Worm (Caenorhabditis elegans): ENCODE data around the gene clp-9.

clp-9 gene

DNA sequence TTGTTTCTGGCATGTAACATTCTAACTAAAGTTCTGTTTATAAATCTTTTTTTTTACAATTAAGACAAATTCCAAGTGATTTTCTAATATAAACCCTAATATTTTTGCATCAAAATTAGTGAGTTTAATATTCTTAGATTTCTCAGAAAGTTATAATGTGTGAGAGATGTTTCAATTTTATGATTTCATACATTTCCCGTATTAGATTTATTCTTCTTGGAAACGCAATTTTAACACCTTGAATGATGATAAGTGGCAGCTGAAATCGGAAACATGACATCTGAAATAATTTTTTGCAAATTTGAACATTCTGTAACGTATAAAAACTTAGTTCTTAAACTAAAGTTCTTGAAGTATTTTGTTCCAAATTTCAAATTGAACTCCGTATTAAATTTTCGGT lies 15.4 kb upstream of the clp-9 start:
- no peak for TF ChIP-seq unc-62 (GFP tag; optimal IDR thresholded peaks at IDR 0.05)

DNA sequence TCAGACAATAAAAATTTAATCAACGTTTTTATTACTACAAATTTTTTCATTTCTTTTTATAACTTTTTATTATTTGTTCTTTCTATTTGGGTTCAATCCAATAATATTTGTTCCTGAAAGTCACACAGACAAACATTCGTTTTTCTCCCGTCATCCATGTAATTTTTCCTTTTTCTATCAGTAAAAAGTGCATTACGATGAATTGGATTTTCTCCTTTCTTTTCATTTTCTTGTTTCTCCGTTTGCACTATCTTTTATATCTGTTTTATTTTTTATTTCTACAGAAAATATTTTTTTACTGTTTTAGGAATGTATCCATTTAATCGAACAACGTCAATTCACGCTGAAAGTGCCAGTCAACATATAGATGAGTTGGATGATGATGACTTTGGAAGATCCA lies 13.5 kb upstream of the clp-9 start, which contains the start of gene egl-47:
egl-47 (plus strand) TSS at position 301 of the 400 bp plus-strand sequence.
- TF ChIP-seq unc-62 (GFP tag; optimal IDR thresholded peaks at IDR 0.05): no peak

DNA sequence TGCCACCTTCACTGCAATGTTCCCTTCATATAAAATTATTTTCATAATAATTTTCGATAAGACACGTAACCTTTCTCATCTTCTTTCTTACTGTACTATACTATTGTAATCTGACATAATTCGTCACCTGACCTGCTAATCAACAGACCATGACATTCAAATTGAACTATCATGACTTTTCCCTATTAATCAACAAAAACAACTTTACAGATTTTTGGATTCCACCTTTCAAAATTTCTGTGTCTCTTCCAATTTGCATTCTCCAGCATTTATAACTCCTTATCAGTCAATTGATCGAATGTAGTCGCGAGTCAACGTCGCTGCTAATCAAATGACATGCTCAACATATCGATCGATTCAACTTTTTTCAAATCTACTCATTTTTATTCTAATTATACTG lies 3.9 kb upstream of the clp-9 start, which contains the start of gene fshr-1:
fshr-1 (plus strand) TSS at position 209 of the 400 bp plus-strand sequence.
- no peak for TF ChIP-seq unc-62 (GFP tag; optimal IDR thresholded peaks at IDR 0.05)

DNA sequence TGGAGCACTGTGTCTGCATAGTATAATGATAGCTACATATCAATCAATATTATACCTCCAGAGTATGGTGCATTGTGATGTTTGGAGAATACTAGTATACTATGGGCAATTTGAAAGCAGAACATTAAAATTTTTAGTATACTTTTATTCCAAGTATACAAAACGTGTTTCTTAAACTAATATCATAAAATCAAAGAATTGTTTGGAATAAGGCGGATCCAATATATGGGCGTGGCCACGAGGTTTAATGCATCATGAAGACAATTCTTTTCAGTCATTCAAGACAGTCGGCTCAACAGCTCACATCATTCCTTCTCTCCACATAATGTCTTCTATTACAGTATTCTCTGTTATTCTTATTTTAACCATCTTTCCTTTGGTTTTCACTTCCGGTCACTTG lies 5.9 kb downstream of the clp-9 start, which contains the start of gene sdz-31:
sdz-31 (plus strand) TSS at position 301 of the 400 bp plus-strand sequence.
- TF ChIP-seq unc-62 (GFP tag; optimal IDR thresholded peaks at IDR 0.05): no peak

DNA sequence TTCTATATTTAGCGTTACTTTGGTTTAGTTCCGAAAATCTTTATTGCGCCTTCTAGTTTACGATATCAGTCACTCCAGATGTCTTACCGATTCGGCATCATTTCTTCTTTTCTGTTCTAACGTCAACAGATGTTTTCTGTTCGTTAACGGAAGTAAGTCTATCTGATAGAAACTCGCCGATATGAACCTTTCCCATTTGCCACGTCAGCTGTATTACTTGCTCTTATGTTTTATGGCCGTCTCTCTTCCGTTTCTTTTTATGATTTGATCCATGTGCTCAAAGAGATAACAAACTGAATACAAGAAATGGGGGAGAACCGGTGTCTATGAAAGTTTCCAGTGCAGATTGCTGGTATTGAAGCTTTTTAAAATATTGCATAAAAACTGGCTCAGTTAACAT lies 6.4 kb downstream of the clp-9 start, which contains the start of gene srab-26:
srab-26 (minus strand) TSS at position 101 of the 400 bp plus-strand sequence.
- TF ChIP-seq unc-62 (GFP tag; optimal IDR thresholded peaks at IDR 0.05): no peak

DNA sequence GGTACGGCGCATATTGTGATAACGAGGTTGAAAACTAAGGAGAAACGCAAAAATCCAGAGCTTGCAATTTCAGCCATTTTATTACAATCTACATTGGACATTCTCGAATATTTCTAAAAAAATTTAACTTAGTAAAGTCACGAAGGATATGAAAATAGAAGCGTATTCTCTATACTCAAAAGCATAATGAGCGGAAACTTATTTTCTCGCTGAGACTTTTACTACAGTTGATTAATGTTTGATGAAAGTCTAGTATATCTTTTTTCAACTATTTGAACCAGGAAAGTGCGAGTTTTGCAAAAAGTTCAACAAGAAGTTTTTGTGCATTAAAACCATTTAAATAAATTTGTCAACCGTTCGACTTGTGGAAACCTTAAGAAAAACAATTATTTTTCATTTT lies 14.4 kb downstream of the clp-9 start, which contains the start of gene srab-18:
srab-18 (minus strand) TSS at position 101 of the 400 bp plus-strand sequence.
- TF ChIP-seq unc-62 (GFP tag; optimal IDR thresholded peaks at IDR 0.05): no peak

DNA sequence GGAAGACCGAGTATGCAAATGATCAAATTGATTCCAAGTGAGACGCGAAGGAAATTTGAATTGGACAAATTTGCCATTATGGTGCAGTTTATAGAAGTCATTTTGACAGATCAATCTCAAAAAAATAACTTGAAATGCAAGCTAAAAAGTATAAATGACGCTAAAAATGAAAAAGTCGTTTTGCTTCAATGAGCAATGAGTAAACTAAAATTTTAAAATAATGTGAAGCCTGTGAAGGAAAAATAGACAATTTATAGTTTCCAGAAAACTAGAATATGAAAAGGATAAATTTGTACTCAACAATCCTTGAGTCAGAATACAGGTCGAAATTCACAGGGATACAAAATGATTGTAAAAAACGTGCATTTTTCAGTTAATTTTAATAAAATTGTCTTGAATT lies 17.5 kb downstream of the clp-9 start, which contains the start of gene srab-17:
srab-17 (minus strand) TSS at position 101 of the 400 bp plus-strand sequence.
- TF ChIP-seq unc-62 (GFP tag; optimal IDR thresholded peaks at IDR 0.05): no peak

DNA sequence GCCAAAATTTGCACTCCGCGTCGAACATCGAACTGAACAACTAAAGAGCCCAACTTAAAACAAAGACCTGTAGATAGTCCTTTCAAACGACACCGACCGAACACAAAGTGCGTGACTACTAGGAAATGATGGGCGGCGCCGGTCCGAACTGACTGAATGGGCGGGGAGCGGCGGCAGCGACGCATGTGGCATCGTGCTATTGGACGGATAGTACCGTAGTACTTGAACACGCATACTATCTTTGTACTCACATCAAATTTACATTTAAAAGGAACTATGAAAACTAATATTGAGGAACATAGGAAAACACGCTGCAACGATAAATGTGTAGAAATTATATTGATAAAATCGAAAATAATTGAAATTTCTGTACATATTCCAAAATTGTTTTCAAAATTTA lies 25.4 kb downstream of the clp-9 start:
- TF ChIP-seq unc-62 (GFP tag; optimal IDR thresholded peaks at IDR 0.05): no peak

DNA sequence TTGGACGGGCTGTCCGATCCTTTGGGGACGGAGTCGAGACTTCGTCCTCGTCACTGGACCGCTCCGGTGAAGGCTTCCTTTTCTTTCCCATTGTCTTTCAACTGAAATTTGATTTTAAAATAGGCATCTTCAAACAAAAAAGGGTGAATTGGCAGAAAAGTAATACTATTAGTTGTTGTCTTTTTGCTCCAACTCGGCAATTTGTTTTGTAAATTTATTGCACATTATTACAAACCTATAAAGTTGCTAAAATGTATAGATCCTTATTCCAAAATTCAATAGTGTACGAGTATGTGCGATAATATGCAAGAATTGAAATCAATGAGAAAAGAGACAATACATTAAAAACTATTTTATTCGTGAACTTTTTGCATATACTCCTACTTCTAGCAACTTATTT lies 25.9 kb downstream of the clp-9 start, which contains the start of gene lsy-12:
lsy-12 (minus strand) TSS at position 101 of the 400 bp plus-strand sequence.
- TF ChIP-seq unc-62 (GFP tag; optimal IDR thresholded peaks at IDR 0.05): no peak

DNA sequence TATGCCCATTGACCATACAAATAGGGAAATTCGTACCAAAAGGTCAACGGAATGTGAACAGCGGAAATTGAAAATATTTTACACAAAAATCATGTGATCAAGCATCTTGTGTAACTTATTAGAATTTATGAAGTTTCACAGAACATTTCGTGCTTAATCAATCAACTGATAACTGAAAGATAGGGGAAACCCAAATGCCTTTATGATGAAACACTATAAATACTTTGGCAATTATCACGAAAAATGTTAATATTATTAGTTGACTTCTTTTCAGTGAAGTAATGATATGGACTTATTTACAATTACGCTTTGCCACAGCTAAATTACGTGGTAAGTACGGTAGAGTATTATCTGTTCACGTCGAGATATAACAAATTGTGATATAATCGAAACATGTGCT lies 28.8 kb downstream of the clp-9 start:
- TF ChIP-seq unc-62 (GFP tag; optimal IDR thresholded peaks at IDR 0.05): no peak

DNA sequence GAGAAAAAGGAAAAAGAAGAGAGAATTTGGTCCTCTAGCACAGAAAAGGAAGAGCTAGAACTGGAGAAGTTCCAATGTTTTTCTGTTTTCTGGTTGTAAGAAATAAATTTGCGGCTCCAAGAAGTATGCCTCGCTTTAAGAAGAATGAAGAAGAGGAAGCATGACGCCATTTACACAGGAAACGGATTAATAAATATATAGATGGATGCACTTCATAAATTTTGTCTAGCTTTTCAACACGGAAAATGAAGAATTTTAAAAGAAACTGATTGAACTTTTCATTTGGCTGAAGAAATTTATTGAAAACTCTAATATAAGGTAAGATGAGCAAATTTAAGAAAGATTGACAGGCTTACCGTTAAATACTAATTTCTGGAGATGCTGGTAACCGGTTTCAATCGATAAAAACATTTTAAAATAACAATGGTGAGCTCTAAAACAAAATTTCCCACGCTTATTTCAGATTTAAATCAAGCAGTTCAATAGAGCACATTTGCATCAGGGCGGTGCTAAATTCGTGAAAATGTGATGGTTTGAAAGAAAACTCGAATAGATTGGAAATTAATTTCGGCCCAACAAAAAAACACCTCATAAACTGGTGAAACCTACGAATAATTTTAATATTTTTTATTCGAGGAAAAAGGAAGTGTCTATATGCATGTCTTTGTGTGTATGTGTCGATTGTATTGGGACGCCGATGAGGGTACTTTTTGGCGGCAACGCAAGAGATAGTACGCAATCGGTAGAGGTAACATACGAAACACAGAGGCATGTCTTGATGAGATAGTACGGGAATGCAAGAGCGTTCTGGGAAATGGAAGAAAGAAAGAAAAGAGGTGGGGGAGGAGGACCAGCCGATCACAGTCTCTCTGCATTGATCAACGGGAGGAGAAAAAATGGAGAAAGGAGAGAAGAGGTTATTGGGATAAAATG lies 29.6 kb downstream of the clp-9 start:
- TF ChIP-seq unc-62 (GFP tag; optimal IDR thresholded peaks at IDR 0.05): no peak

DNA sequence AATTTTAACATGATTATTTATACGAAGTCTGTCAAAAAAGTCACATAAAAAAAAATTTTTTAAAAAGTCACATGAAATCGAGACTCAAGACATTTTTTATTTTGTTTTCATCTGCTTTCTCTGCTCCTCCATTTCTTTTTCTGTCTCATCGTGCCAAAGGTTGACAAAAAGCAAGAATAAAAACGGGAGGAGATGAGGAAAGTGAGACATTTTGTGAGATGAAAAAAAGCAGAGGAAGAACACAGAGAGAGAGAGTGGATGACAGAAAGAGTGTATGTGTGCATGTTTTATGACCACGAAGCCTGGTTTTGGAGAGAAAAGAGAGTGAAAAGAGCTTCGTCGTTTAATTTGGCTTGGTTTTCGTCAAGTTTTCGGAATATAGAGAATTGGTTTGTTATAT lies 32.0 kb downstream of the clp-9 start:
- no peak for TF ChIP-seq unc-62 (GFP tag; optimal IDR thresholded peaks at IDR 0.05)

DNA sequence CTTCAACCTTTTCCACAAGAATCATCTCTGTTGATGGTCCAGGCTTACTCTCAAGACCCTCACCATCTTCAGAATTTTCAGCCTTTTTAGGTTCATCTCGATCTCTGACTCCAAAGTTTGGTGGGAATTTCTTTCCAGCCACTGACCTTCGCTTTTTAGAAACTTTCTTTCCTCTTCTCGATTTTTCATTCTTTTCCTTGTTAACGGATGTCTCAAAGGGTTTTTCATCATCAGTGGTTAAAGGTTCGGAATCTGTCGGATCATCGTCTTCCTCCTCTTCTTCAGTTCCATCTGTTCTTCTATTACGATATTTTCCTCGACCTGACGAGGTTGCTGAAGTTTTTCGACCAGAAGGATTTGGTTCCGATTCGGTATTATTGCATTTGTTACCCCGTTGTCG lies 37.2 kb downstream of the clp-9 start:
- TF ChIP-seq unc-62 (GFP tag; optimal IDR thresholded peaks at IDR 0.05): no peak

DNA sequence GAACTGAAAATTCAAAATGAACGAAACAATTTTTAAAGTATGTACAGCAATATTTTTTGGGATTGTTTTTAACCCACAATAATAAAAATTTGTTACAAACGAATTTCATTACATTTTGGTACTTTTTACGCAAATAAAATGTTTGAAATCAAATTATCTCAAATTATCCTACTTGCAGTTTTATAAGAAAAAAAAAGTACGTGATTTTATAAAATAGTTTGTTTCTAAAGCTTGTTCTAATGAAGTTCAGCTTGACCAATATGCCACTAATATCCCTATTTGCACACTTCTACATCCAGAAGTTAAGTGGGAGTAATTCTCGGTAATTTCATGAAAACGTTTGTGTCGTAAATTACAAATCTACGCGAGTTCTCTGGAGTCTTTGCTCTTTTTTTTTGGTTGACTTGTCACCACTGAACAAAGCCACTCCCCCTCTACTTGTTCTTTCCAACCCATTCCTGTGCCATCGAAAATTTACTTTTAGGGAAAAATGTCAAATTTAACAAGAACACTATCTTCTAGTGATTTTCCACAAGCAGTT lies 42.3 kb downstream of the clp-9 start, which contains the start of gene sru-8:
sru-8 (plus strand) TSS at position 491 of the 541 bp plus-strand sequence.
- TF ChIP-seq unc-62 (GFP tag; optimal IDR thresholded peaks at IDR 0.05): no peak

DNA sequence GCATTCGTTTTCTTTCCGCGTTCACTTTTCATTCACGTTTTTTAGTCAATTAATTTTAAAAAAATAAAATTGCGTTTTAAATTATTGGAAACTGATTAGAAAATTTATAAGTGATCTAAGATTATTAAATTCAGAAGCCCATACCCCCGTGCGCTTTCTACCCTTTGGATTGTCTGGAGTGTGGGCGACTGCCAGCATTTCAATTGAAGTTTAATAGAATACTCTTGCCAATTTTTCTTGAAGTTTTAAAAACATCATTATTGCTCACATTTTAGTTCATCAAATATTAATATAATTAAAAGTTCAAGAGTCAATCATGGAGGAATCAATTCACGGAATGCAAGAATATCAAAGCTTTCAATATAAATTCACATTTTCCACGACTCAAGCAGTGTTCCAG lies 44.4 kb downstream of the clp-9 start, which contains the start of gene sru-36:
sru-36 (plus strand) TSS at position 301 of the 400 bp plus-strand sequence.
- TF ChIP-seq unc-62 (GFP tag; optimal IDR thresholded peaks at IDR 0.05): no peak

DNA sequence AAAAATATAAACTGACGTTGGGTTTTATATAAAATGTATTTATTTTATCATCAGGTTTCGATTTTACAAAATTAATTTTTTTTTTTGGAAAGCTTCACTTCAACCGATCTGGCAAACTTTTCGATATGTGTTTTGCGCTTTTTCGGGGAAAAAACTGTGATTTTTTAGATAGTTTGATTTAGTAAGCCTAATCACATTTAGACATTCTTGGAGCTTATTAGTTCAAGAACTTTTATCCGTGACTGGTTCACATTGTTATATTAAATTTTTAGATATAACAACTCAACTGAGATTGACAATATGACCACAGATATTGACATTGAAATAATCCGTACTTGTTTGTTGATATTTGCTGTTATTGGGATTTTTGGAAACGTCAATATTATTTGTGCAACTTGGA lies 48.1 kb downstream of the clp-9 start, which contains the start of gene srsx-21:
srsx-21 (plus strand) TSS at position 301 of the 400 bp plus-strand sequence.
- TF ChIP-seq unc-62 (GFP tag; optimal IDR thresholded peaks at IDR 0.05): no peak

Measured in whole organism, dauer.